Fruit fly (Drosophila melanogaster): ENCODE results near the gene norpA.
"Not testable (repeated sequence)": the region's sequence is repeated elsewhere in the genome, so short reads cannot be mapped to it uniquely, and the experiment has no call there.

norpA gene

dm6 chrX:4322234-4323210 is at the start of gene norpA:
norpA (plus strand) TSS chrX:4322626.
- no peak for TF ChIP-seq CG8478 (optimal IDR thresholded peaks at IDR 0.05)
- no peak for TF ChIP-seq psq (optimal IDR thresholded peaks at IDR 0.05)
- TF ChIP-seq EcR (GFP tag; optimal IDR thresholded peaks at IDR 0.05): no peak
- no peak for TF ChIP-seq usp (GFP tag; optimal IDR thresholded peaks at IDR 0.05)
- TF ChIP-seq pan (optimal IDR thresholded peaks at IDR 0.05): no peak
- TF ChIP-seq Dll (optimal IDR thresholded peaks at IDR 0.05): no peak

- TF ChIP-seq pan (optimal IDR thresholded peaks at IDR 0.05): no peak
- no peak for TF ChIP-seq EcR (GFP tag; optimal IDR thresholded peaks at IDR 0.05)
- no peak for TF ChIP-seq psq (optimal IDR thresholded peaks at IDR 0.05)
- no peak for TF ChIP-seq usp (GFP tag; optimal IDR thresholded peaks at IDR 0.05)
- TF ChIP-seq Dll (optimal IDR thresholded peaks at IDR 0.05): no peak
- TF ChIP-seq CG8478 (optimal IDR thresholded peaks at IDR 0.05): no peak
Measured at dm6 chrX:4273499-4273898, 48.9 kb upstream of the norpA start.

dm6 chrX:4276900-4277299 is 45.5 kb upstream of the norpA start, which contains the start of gene CG15577:
CG15577 (minus strand) TSS chrX:4277000.
- TF ChIP-seq psq (optimal IDR thresholded peaks at IDR 0.05) (no peak), usp (GFP tag; optimal IDR thresholded peaks at IDR 0.05) (no peak), Dll (optimal IDR thresholded peaks at IDR 0.05) (no peak)

- TF ChIP-seq EcR (GFP tag; optimal IDR thresholded peaks at IDR 0.05): no peak
- TF ChIP-seq psq (optimal IDR thresholded peaks at IDR 0.05): no peak
- no peak for TF ChIP-seq pan (optimal IDR thresholded peaks at IDR 0.05)
- TF ChIP-seq CG8478 (optimal IDR thresholded peaks at IDR 0.05): no peak
- TF ChIP-seq Dll (optimal IDR thresholded peaks at IDR 0.05): no peak
- TF ChIP-seq usp (GFP tag; optimal IDR thresholded peaks at IDR 0.05): no peak
Measured at dm6 chrX:4277861-4278260, 44.6 kb upstream of the norpA start, which contains the start of gene CG15578. CG15578 (minus strand) TSS chrX:4277961.

- TF ChIP-seq CG8478 (optimal IDR thresholded peaks at IDR 0.05): no peak
- no peak for TF ChIP-seq psq (optimal IDR thresholded peaks at IDR 0.05)
- no peak for TF ChIP-seq EcR (GFP tag; optimal IDR thresholded peaks at IDR 0.05)
- no peak for TF ChIP-seq usp (GFP tag; optimal IDR thresholded peaks at IDR 0.05)
- no peak for TF ChIP-seq pan (optimal IDR thresholded peaks at IDR 0.05)
- TF ChIP-seq Dll (optimal IDR thresholded peaks at IDR 0.05): no peak
Measured at dm6 chrX:4280769-4281168, 41.7 kb upstream of the norpA start.

- no peak for TF ChIP-seq Dll (optimal IDR thresholded peaks at IDR 0.05)
- TF ChIP-seq psq (optimal IDR thresholded peaks at IDR 0.05): no peak
- TF ChIP-seq CG8478 (optimal IDR thresholded peaks at IDR 0.05): no peak
- TF ChIP-seq EcR (GFP tag; optimal IDR thresholded peaks at IDR 0.05): no peak
- no peak for TF ChIP-seq usp (GFP tag; optimal IDR thresholded peaks at IDR 0.05)
- no peak for TF ChIP-seq pan (optimal IDR thresholded peaks at IDR 0.05)
Measured at dm6 chrX:4293418-4293817, 29.0 kb upstream of the norpA start.

dm6 chrX:4302246-4302645 is 20.2 kb upstream of the norpA start, which contains the start of gene CG12692:
CG12692 (minus strand) TSS chrX:4302346.
- TF ChIP-seq usp (GFP tag; optimal IDR thresholded peaks at IDR 0.05): no peak
- TF ChIP-seq Dll (optimal IDR thresholded peaks at IDR 0.05): no peak

dm6 chrX:4305980-4306379 is 16.4 kb upstream of the norpA start:
- TF ChIP-seq EcR (GFP tag; optimal IDR thresholded peaks at IDR 0.05): no peak
- TF ChIP-seq pan (optimal IDR thresholded peaks at IDR 0.05): no peak
- no peak for TF ChIP-seq psq (optimal IDR thresholded peaks at IDR 0.05)
- TF ChIP-seq Dll (optimal IDR thresholded peaks at IDR 0.05): no peak
- TF ChIP-seq usp (GFP tag; optimal IDR thresholded peaks at IDR 0.05): no peak
- no peak for TF ChIP-seq CG8478 (optimal IDR thresholded peaks at IDR 0.05)

- TF ChIP-seq CG8478 (optimal IDR thresholded peaks at IDR 0.05) (no peak), EcR (GFP tag; optimal IDR thresholded peaks at IDR 0.05) (no peak), usp (GFP tag; optimal IDR thresholded peaks at IDR 0.05) (no peak), pan (optimal IDR thresholded peaks at IDR 0.05) (no peak), Dll (optimal IDR thresholded peaks at IDR 0.05) (no peak), psq (optimal IDR thresholded peaks at IDR 0.05) (no peak)
Measured at dm6 chrX:4311699-4312098, 10.7 kb upstream of the norpA start, which contains the start of gene CG15579. CG15579 (minus strand) TSS chrX:4311799.

- not testable (repeated sequence) for TF ChIP-seq CG8478 (optimal IDR thresholded peaks at IDR 0.05); psq (optimal IDR thresholded peaks at IDR 0.05); usp (GFP tag; optimal IDR thresholded peaks at IDR 0.05)
Measured at dm6 chrX:4318701-4319100, 3.7 kb upstream of the norpA start, which contains the start of gene mei-9. mei-9 (minus strand) TSS chrX:4318801.

- not testable (repeated sequence) for TF ChIP-seq psq (optimal IDR thresholded peaks at IDR 0.05); CG8478 (optimal IDR thresholded peaks at IDR 0.05); usp (GFP tag; optimal IDR thresholded peaks at IDR 0.05)
Measured at dm6 chrX:4319240-4319639, 3.2 kb upstream of the norpA start, which contains the start of gene NO66. NO66 (plus strand) TSS chrX:4319438.

- TF ChIP-seq CG8478 (optimal IDR thresholded peaks at IDR 0.05) (no peak), Dll (optimal IDR thresholded peaks at IDR 0.05) (no peak), pan (optimal IDR thresholded peaks at IDR 0.05) (no peak), usp (GFP tag; optimal IDR thresholded peaks at IDR 0.05) (no peak), psq (optimal IDR thresholded peaks at IDR 0.05) (no peak), EcR (GFP tag; optimal IDR thresholded peaks at IDR 0.05) (no peak)
Measured at dm6 chrX:4322131-4322233, 444 bp upstream of the norpA start, which contains the start of gene mRpL33. mRpL33 (minus strand) TSS chrX:4322231.

dm6 chrX:4323911-4324368 is 1.5 kb downstream of the norpA start:
- TF ChIP-seq usp (GFP tag; optimal IDR thresholded peaks at IDR 0.05) (no peak), psq (optimal IDR thresholded peaks at IDR 0.05) (no peak), CG8478 (optimal IDR thresholded peaks at IDR 0.05) (no peak), EcR (GFP tag; optimal IDR thresholded peaks at IDR 0.05) (no peak), Dll (optimal IDR thresholded peaks at IDR 0.05) (no peak), pan (optimal IDR thresholded peaks at IDR 0.05) (no peak)

Data from whole organism.